Fruit fly (Drosophila melanogaster): ENCODE data around the gene CG9312.

dm6 chr3R:13730005-13730404, 35.6 kb upstream of the CG9312 start:
- no peak for TF ChIP-seq CTCF (optimal IDR thresholded peaks at IDR 0.05)
- TF ChIP-seq CG8478 (optimal IDR thresholded peaks at IDR 0.05), result no peak

Data from S2 (cell line).